Worm (Caenorhabditis elegans): ENCODE data around the gene fli-1.
A peak's percentile ranks its signal among the peaks of the same experiment; 100 is the strongest.

The fli-1 gene

DNA sequence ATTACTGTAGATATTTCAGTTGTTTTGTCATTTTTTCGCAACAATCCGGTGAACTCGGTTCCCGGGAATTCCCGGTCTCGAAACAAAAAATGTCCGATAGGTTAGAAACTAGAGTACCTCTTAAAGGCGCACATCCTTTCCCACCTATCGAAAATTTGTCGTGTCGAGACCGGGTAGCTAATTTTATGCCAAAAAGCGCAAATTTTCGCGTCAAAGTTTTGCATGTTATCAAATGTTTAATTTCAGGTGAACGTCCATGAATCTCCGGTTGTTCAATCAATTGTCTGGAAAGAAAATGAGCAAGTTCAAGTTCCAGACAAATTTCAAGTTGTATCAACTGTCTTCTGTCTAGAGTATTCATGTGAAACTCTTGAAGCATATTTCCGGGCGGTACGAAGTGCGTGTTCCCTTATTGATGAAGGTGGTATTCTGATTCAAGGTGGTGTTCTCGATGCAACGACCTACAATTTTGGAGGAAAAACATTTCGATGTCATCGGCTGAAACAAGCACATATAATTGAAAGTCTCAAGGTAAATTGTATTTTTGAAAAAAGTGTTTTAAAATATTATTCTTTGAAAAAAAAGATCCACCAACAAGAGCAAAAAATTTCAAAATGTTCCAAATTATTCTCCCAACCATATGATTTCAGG, 2.2 kb upstream of the fli-1 start:
- TF ChIP-seq nfya-2 (GFP tag; IDR thresholded peaks at IDR 0.05) (no peak), let-607 (tag; optimal IDR thresholded peaks at IDR 0.05) (peak in 1 of 2 experiments; percentile 3), xnd-1 (tag; optimal IDR thresholded peaks at IDR 0.05) (no peak), atf-7 (tag; optimal IDR thresholded peaks at IDR 0.05) (peak; percentile 70), B0261.1 (tag; optimal IDR thresholded peaks at IDR 0.05) (no peak), mes-4 (tag; optimal IDR thresholded peaks at IDR 0.05) (no peak), K12H6.12 (tag; optimal IDR thresholded peaks at IDR 0.05) (no peak), lin-35 (GFP tag; optimal IDR thresholded peaks at IDR 0.05) (no peak), ceh-79 (tag; optimal IDR thresholded peaks at IDR 0.05) (peak; percentile 9), F22D6.2 (tag; optimal IDR thresholded peaks at IDR 0.05) (no peak), ztf-28 (GFP tag; IDR thresholded peaks at IDR 0.05) (no peak), F37B4.10 (GFP tag; IDR thresholded peaks at IDR 0.05) (0 out of 2 replicates have a peak, but pooled peaks have one; percentile 65), sea-2 (GFP tag; IDR thresholded peaks at IDR 0.05) (no peak), ztf-18 (tag; optimal IDR thresholded peaks at IDR 0.05) (no peak), hmg-1.2 (GFP tag; IDR thresholded peaks at IDR 0.05) (peak; percentile 26; the same call in 1 of the 2 replicates), nhr-120 (GFP tag; IDR thresholded peaks at IDR 0.05) (0 out of 2 replicates have a peak, but pooled peaks have one; percentile 16), F10E7.11 (tag; optimal IDR thresholded peaks at IDR 0.05) (peak; percentile 83), sdz-38 (tag; optimal IDR thresholded peaks at IDR 0.05) (no peak), unc-130 (GFP tag; optimal IDR thresholded peaks at IDR 0.05) (no peak), ceh-40 (GFP tag; IDR thresholded peaks at IDR 0.05) (peak; percentile 81), F55B11.4 (tag; optimal IDR thresholded peaks at IDR 0.05; ENCODE audit: borderline replicate concordance, insufficient read depth) (no peak), akir-1 (GFP tag; optimal IDR thresholded peaks at IDR 0.05) (no peak), ztf-3 (GFP tag; optimal IDR thresholded peaks at IDR 0.05) (peak; percentile 17), aptf-2 (GFP tag; conservative IDR thresholded peaks at IDR 0.05) (no peak), rcor-1 (GFP tag; IDR thresholded peaks at IDR 0.05) (no peak), let-526 (GFP tag; IDR thresholded peaks at IDR 0.05) (0 out of 2 replicates have a peak, but pooled peaks have one; percentile 24), die-1 (tag; optimal IDR thresholded peaks at IDR 0.05) (no peak), hlh-12 (tag; optimal IDR thresholded peaks at IDR 0.05) (no peak), lag-1 (GFP tag; IDR thresholded peaks at IDR 0.05) (no peak), F57A8.1 (GFP tag; optimal IDR thresholded peaks at IDR 0.05) (no peak), ama-1 (optimal IDR thresholded peaks at IDR 0.05) (no peak), ama-1 (GFP tag; optimal IDR thresholded peaks at IDR 0.05) (no peak), lir-1 (GFP tag; conservative IDR thresholded peaks at IDR 0.05) (no peak), nhr-27 (tag; optimal IDR thresholded peaks at IDR 0.05) (peak; percentile 56), nhr-80 (tag; optimal IDR thresholded peaks at IDR 0.05) (no peak), chd-7 (tag; optimal IDR thresholded peaks at IDR 0.05) (peak; percentile 66), D2030.7 (GFP tag; IDR thresholded peaks at IDR 0.05) (no peak), madf-3 (GFP tag; IDR thresholded peaks at IDR 0.05) (0 out of 2 replicates have a peak, but pooled peaks have one; percentile 56), nhr-179 (tag; optimal IDR thresholded peaks at IDR 0.05) (no peak), zim-3 (tag; optimal IDR thresholded peaks at IDR 0.05) (no peak), snpc-4 (GFP tag; optimal IDR thresholded peaks at IDR 0.05) (no peak), snpc-4 (tag; optimal IDR thresholded peaks at IDR 0.05) (no peak), nhr-90 (tag; optimal IDR thresholded peaks at IDR 0.05) (no peak), Y79H2A.3 (GFP tag; conservative IDR thresholded peaks at IDR 0.05) (no peak), nfya-1 (tag; optimal IDR thresholded peaks at IDR 0.05; ENCODE audit: borderline replicate concordance, insufficient read depth) (no peak), F52B5.7 (tag; optimal IDR thresholded peaks at IDR 0.05) (peak; percentile 18), egrh-3 (GFP tag; IDR thresholded peaks at IDR 0.05) (no peak), madf-8 (GFP tag; conservative IDR thresholded peaks at IDR 0.05) (no peak), attf-3 (GFP tag; conservative IDR thresholded peaks at IDR 0.05) (no peak)

All from whole organism, young adult.